Worm (Caenorhabditis elegans) whole organism, midembryonic: ENCODE data around the gene mlc-7.

Experiments
- T22C8.4 ChIP-seq: fragments of 200-800 bp; sonication (Bioruptor generic); IDR thresholded peaks from 2 replicates; pipeline ENCODE4 v1.3.6; 2022; ENCODE audit warnings: missing genetic modification characterization, missing compliant biosample characterization
- cog-1 ChIP-seq: sonication (generic microtip); optimal IDR thresholded peaks from 2 replicates; lab custom pipeline; 2016; ENCODE audit warnings: missing genetic modification characterization, missing compliant biosample characterization
- flt-1 ChIP-seq: fragments of 200-800 bp; sonication (Bioruptor generic); IDR thresholded peaks from 2 replicates; pipeline ENCODE4 v1.3.6; 2022; ENCODE audit warnings: missing genetic modification characterization, missing compliant biosample characterization
- klf-2 ChIP-seq: fragments of 200-800 bp; sonication (Bioruptor generic); conservative IDR thresholded peaks from 2 replicates; pipeline ENCODE4 v1.3.6; 2022; ENCODE audit warnings: missing genetic modification reagents, missing genetic modification characterization, missing compliant biosample characterization
- med-1 ChIP-seq: sonication (generic microtip); optimal IDR thresholded peaks from 2 replicates; lab custom pipeline; 2017; ENCODE audit warnings: missing genetic modification characterization, mild to moderate bottlenecking, missing compliant biosample characterization, antibody characterized with exemption, missing genetic modification reagents; ENCODE audit not compliant: insufficient read depth
- ref-1 ChIP-seq: fragments of 200-800 bp; sonication (Bioruptor generic); conservative IDR thresholded peaks from 2 replicates; pipeline ENCODE4 v1.3.6; 2022; ENCODE audit warnings: missing genetic modification reagents, missing genetic modification characterization, missing compliant biosample characterization
- tab-1 ChIP-seq: fragments of 200-800 bp; sonication (Bioruptor generic); IDR thresholded peaks from 2 replicates; pipeline ENCODE4 v1.3.6; 2022; ENCODE audit warnings: missing genetic modification characterization, missing compliant biosample characterization
- ztf-23 ChIP-seq: fragments of 200-800 bp; sonication (Bioruptor generic); IDR thresholded peaks from 2 replicates; pipeline ENCODE4 v1.3.6; 2022; ENCODE audit warnings: missing genetic modification reagents, missing genetic modification characterization, missing compliant biosample characterization
- ztf-29 ChIP-seq: fragments of 200-800 bp; sonication (Bioruptor generic); IDR thresholded peaks from 2 replicates; pipeline ENCODE4 v1.3.6; 2022; ENCODE audit warnings: missing genetic modification reagents, missing genetic modification characterization, missing compliant biosample characterization

mlc-7 gene

DNA sequence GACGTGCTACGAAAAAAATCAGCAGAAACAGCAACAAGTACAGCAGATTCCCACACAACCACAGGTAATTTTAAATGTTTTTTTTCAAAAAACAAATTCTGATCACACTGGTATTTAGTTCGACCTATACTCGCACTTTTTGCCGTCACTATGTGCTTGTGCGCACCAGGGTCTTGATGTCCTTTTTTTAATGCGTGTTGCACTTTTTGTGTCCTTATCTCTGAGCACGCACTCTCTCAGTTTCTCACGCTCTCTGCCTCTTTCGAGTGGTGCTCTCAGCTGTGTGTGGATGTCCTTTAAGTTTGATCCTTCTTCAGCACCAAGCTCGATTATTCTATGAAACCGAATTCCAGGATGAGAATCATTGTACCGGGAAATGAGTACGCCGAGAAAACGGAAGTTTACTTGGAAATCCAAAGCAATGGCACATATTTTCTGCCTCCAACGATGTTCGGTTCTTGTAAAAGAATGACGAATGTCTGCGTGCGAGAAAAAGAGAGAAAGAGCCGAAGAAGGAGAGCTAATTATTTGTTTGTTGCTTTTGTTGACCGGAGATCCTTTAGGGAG is 32.8 kb upstream of the mlc-7 start:
- TF ChIP-seq ztf-23 (no peak), klf-2 (GFP tag; lab: Robert Waterston, UW) (no peak), flt-1 (GFP tag; lab: Robert Waterston, UW) (no peak), ztf-29 (no peak), tab-1 (GFP tag; lab: Robert Waterston, UW) (no peak), ref-1 (GFP tag; lab: Robert Waterston, UW) (no peak; the same call in 1 of the 2 replicates), T22C8.4 (GFP tag; lab: Robert Waterston, UW) (no peak), med-1 (GFP tag; lab: Kevin White, UChicago) (no peak), cog-1 (tag; lab: Kevin White, UChicago) (no peak)

DNA sequence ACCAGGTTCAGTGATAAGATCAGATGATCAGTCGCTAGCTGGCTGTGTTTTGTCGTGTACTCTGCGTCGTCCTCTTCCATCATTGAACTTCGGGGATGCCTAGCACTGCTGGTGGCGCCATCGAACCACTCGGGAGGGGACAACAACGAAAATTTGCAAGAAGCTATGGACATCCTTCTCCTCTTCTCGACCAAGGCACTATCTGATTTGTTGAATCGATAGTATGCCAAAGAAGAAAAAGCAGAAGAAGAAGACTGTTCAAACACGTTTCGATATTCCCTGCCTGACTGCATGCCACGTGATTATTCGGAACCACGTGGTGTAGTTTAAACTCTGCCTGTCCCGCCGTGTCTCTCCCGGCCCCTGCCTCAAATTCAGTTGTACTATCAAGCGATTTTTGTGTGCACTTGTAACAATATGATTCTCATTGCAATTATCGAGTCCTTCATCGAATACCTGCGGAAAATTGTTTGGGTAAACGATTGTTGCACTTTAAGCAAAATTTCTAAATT is 31.9 kb upstream of the mlc-7 start:
- TF ChIP-seq T22C8.4 (GFP tag; lab: Robert Waterston, UW) (no peak), flt-1 (GFP tag; lab: Robert Waterston, UW) (no peak), tab-1 (GFP tag; lab: Robert Waterston, UW) (no peak), med-1 (GFP tag; lab: Kevin White, UChicago) (no peak), cog-1 (tag; lab: Kevin White, UChicago) (no peak), ztf-29 (no peak), ref-1 (GFP tag; lab: Robert Waterston, UW) (no peak), ztf-23 (no peak), klf-2 (GFP tag; lab: Robert Waterston, UW) (no peak)

DNA sequence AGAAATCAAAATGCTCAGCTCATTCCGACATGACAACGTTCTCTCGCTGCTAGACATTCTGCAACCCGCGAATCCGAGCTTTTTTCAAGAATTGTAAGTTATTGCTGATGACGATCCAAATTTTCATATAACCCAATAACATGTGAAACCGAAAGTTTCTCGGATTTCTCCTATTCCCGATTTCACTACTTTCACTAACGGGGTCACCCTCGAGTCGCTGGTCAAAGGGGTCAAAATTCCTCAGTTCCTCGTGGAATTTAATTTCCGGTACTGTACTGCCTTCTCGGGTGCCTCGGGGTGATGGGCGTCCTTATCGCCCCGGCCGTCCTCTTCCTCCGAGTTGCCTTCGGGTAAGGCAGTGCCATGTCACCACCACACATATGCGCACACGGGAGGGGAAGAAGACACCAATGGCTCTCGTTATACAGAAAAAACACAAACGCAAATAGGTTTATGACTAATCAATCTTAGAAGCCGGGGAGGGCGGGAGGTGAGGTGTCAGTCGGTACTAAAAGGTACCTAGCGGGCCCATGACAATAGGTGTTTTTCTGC is 31.0 kb upstream of the mlc-7 start:
- TF ChIP-seq cog-1 (tag; lab: Kevin White, UChicago) (peak; percentile 4), tab-1 (GFP tag; lab: Robert Waterston, UW) (peak; percentile 59; the same call in 1 of the 2 replicates), flt-1 (GFP tag; lab: Robert Waterston, UW) (peak; percentile 55; the same call in 1 of the 2 replicates), ref-1 (GFP tag; lab: Robert Waterston, UW) (no peak)

DNA sequence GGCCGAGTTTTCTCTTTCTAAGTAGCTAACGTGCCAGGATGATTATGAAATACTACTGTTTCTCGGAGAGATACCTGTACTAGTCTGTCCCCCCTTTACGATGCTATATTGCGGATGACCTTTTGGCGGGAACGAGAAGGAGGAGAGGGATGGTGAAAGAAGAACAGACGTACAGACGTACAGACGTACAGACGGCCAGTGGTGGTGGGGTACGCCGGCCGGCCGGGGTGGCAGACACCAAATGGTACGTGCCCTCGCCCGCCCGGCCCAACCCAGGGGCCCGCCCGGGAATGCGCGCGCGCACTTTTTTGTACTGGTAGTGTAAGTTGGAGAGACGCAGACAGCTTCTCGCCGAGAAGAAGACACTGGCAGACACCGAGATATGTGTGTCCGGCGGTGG is 30.2 kb upstream of the mlc-7 start:
- TF ChIP-seq tab-1 (GFP tag; lab: Robert Waterston, UW) (peak; percentile 73; the same call in 1 of the 2 replicates), klf-2 (GFP tag; lab: Robert Waterston, UW) (no peak; the same call in 1 of the 2 replicates), flt-1 (GFP tag; lab: Robert Waterston, UW) (peak; percentile 80), ztf-23 (peak; percentile 48; the same call in 1 of the 2 replicates), cog-1 (tag; lab: Kevin White, UChicago) (peak; percentile 22)

DNA sequence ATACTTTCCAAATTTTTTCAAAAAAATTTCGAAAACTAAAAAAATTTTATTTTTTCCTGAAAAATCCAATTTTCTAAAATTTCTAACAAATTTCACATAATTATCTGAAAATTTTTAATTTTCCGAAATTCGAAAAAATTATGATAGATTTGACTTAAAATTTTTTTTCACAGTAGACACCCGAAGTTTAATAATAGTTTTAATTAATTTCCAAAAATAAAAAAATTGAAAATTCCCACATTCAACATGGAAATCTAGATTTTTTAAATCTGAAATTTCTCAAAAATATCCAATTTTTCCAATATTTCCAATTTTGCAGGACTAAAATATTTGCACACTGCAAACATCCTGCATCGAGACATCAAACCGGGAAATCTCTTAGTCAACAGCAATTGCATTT is 29.3 kb upstream of the mlc-7 start:
- TF ChIP-seq med-1 (GFP tag; lab: Kevin White, UChicago) (no peak), flt-1 (GFP tag; lab: Robert Waterston, UW) (no peak), T22C8.4 (GFP tag; lab: Robert Waterston, UW) (no peak), klf-2 (GFP tag; lab: Robert Waterston, UW) (no peak), cog-1 (tag; lab: Kevin White, UChicago) (no peak), tab-1 (GFP tag; lab: Robert Waterston, UW) (no peak), ztf-23 (no peak)

DNA sequence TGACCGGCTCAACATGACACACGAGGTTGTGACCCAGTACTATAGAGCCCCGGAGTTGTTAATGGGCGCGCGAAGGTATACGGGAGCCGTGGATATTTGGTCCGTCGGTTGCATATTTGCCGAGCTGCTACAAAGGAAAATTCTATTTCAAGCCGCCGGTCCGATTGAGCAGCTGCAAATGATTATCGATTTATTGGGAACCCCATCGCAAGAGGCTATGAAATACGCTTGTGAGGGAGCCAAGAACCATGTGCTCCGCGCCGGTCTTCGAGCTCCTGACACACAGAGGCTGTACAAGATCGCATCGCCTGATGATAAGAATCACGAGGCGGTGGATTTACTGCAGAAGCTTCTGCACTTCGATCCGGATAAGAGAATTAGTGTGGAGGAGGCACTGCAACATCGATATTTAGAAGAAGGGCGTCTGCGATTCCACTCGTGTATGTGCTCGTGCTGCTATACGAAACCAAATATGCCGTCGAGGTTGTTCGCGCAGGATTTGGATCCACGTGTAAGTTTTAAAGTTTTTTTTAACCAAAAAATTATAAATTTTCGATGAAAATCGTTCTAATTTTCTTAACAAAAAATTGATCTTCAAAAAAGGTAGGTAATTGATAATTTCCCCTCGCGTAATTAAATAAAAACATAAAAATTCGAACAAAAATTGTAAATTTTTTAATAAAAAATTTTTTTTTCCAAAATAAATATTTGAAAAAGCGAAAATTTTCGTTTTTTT is 28.7 kb upstream of the mlc-7 start:
- 0 out of 2 replicates have a peak, but pooled peaks have one; percentile 23 for TF ChIP-seq flt-1 (GFP tag; lab: Robert Waterston, UW)
- no peak for TF ChIP-seq cog-1 (tag; lab: Kevin White, UChicago)
- 0 out of 2 replicates have a peak, but pooled peaks have one; percentile 40 for TF ChIP-seq T22C8.4 (GFP tag; lab: Robert Waterston, UW)
- no peak for TF ChIP-seq klf-2 (GFP tag; lab: Robert Waterston, UW)
- TF ChIP-seq ztf-29 = no peak
- TF ChIP-seq ref-1 (GFP tag; lab: Robert Waterston, UW) = no peak
- TF ChIP-seq tab-1 (GFP tag; lab: Robert Waterston, UW) = no peak
- TF ChIP-seq med-1 (GFP tag; lab: Kevin White, UChicago) = no peak
- no peak for TF ChIP-seq ztf-23

DNA sequence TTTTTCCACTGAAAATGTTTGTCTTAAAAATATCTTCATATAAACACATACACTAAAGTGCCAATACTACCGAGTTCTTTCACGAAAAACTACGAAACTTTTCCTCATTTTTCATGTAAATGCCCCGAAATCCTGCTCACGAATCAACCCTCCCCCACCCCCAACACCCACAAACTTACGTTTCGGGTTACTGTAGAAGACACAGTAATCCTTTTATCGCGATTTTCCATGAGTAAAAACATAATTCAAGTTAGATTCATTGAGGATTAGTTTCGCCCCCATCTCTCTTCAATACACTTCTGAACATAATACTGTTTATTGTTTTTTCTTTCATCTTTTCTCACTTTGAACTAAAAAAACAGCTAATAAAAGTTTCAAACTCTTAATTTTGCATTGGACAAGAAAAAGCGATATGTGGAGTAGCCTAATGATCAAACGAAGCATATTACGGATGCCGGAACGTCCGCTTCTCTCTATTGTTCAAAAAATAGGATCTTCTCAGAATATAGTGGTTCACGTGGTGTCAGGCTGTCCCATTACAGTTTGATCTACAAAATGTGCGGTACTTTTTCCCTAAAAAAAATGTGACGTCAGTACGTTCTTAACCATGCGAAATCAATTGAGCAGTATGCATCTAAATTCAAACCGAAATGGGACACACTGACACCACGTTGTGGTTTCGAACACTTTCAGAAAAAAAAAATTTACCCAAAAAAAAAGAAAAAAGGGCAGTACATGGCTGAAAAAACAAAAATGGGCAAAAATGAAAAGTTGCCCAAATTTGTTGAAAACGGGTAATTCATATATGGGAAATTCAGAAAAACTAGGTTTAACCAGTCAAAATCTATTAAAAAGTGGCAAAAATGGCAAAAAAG is 27.0 kb upstream of the mlc-7 start:
- TF ChIP-seq tab-1 (GFP tag; lab: Robert Waterston, UW) (no peak), flt-1 (GFP tag; lab: Robert Waterston, UW) (no peak), cog-1 (tag; lab: Kevin White, UChicago) (no peak), ztf-29 (no peak), klf-2 (GFP tag; lab: Robert Waterston, UW) (no peak), ztf-23 (no peak), ref-1 (GFP tag; lab: Robert Waterston, UW) (no peak), T22C8.4 (GFP tag; lab: Robert Waterston, UW) (no peak), med-1 (GFP tag; lab: Kevin White, UChicago) (no peak)

DNA sequence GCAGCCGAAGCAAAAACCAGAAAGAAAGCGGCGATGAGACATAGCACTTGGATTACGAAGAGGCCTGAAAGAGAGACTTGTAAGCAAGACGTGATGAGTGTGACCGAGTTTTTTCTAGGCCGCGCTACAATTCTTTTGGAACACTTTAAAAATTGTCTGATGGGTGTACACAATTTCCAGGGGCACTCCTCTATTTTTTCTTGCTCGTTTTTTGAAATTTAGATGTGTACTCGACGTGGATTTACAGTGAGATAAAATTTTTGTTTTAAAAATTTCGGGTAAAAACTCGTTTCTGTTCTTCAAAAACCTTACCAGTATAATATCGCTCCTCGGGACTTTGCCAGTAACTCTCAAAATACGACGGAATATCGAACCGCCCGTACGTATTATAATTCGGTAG is 21.5 kb upstream of the mlc-7 start:
- TF ChIP-seq med-1 (GFP tag; lab: Kevin White, UChicago) = no peak
- no peak for TF ChIP-seq flt-1 (GFP tag; lab: Robert Waterston, UW)
- TF ChIP-seq tab-1 (GFP tag; lab: Robert Waterston, UW) = no peak
- no peak for TF ChIP-seq klf-2 (GFP tag; lab: Robert Waterston, UW)
